Fruit fly (Drosophila melanogaster) whole organism, embryonic: ENCODE data around the gene Dic2.

Experiments used
- B-H2 ChIP-seq: fragments of 200-800 bp; sonication (Bioruptor generic); optimal IDR thresholded peaks from 2 replicates; lab custom pipeline; 2018; ENCODE audit warnings: missing biosample characterization, mild to moderate bottlenecking, missing genetic modification characterization
- Bdp1 ChIP-seq: fragments of 200-800 bp; sonication (Bioruptor generic); optimal IDR thresholded peaks from 3 replicates; lab custom pipeline; 2016; ENCODE audit warnings: missing biosample characterization, missing genetic modification characterization
- CG10321 ChIP-seq: fragments of 200-800 bp; sonication (Bioruptor generic); IDR thresholded peaks from 2 replicates; pipeline ENCODE4 v1.3.6; 2022; ENCODE audit warnings: missing biosample characterization, missing genetic modification characterization
- CG10654 ChIP-seq: fragments of 200-800 bp; sonication (Bioruptor generic); optimal IDR thresholded peaks from 2 replicates; lab custom pipeline; 2016; ENCODE audit warnings: missing biosample characterization, missing genetic modification characterization
- CG10959 ChIP-seq: fragments of 200-800 bp; sonication (Bioruptor generic); IDR thresholded peaks from 2 replicates; pipeline ENCODE4 v1.3.6; 2022; ENCODE audit warnings: missing biosample characterization, missing genetic modification characterization
- CG11398 ChIP-seq: fragments of 200-800 bp; sonication (Bioruptor generic); optimal IDR thresholded peaks from 2 replicates; lab custom pipeline; 2016; ENCODE audit warnings: missing biosample characterization, missing genetic modification characterization
- CG13424 ChIP-seq: fragments of 200-800 bp; sonication (Bioruptor generic); optimal IDR thresholded peaks from 2 replicates; lab custom pipeline; 2019; ENCODE audit warnings: missing biosample characterization, mild to moderate bottlenecking, missing genetic modification characterization, moderate library complexity
- CG13624 ChIP-seq: fragments of 200-800 bp; sonication (Bioruptor generic); optimal IDR thresholded peaks from 2 replicates; lab custom pipeline; 2016; ENCODE audit warnings: missing biosample characterization, missing genetic modification characterization
- CG1529 ChIP-seq: fragments of 200-800 bp; sonication (Bioruptor generic); optimal IDR thresholded peaks from 3 replicates; lab custom pipeline; 2018; ENCODE audit warnings: missing biosample characterization, missing genetic modification characterization
- CG1792 ChIP-seq: fragments of 200-800 bp; sonication (Bioruptor generic); optimal IDR thresholded peaks from 2 replicates; lab custom pipeline; 2016; ENCODE audit warnings: missing biosample characterization, missing genetic modification characterization
- CG2199 ChIP-seq: fragments of 200-800 bp; sonication (Bioruptor generic); IDR thresholded peaks from 3 replicates; pipeline ENCODE4 v1.3.6; 2022; ENCODE audit warnings: missing biosample characterization, missing genetic modification characterization
- CG30403 ChIP-seq: fragments of 200-800 bp; sonication (Bioruptor generic); optimal IDR thresholded peaks from 3 replicates; lab custom pipeline; 2016; ENCODE audit warnings: missing biosample characterization, missing genetic modification characterization
- CG30431 ChIP-seq: fragments of 200-800 bp; sonication (Bioruptor generic); optimal IDR thresholded peaks from 2 replicates; lab custom pipeline; 2017; ENCODE audit warnings: missing biosample characterization, missing genetic modification characterization
- CG3065 ChIP-seq: fragments of 200-800 bp; sonication (Bioruptor generic); optimal IDR thresholded peaks from 2 replicates; lab custom pipeline; 2016; ENCODE audit warnings: missing biosample characterization, missing genetic modification characterization
- CG32532 ChIP-seq: fragments of 200-800 bp; sonication (Bioruptor generic); IDR thresholded peaks from 2 replicates; pipeline ENCODE4 v1.3.6; 2022; ENCODE audit warnings: missing biosample characterization, missing genetic modification characterization
- CG3838 ChIP-seq: fragments of 200-800 bp; sonication (Bioruptor generic); optimal IDR thresholded peaks from 3 replicates; lab custom pipeline; 2016; ENCODE audit warnings: missing biosample characterization, missing genetic modification characterization
- CG5180 ChIP-seq: fragments of 200-800 bp; sonication (Bioruptor generic); optimal IDR thresholded peaks from 3 replicates; lab custom pipeline; 2017; ENCODE audit warnings: missing biosample characterization, missing genetic modification characterization, mild to moderate bottlenecking, moderate library complexity, missing genetic modification reagents
- CG7839 ChIP-seq: fragments of 200-800 bp; sonication (Bioruptor generic); optimal IDR thresholded peaks from 3 replicates; lab custom pipeline; 2018; ENCODE audit warnings: missing biosample characterization, mild to moderate bottlenecking, missing genetic modification characterization, moderate library complexity
- CG9437 ChIP-seq: fragments of 200-800 bp; sonication (Bioruptor generic); optimal IDR thresholded peaks from 2 replicates; lab custom pipeline; 2018; ENCODE audit warnings: missing biosample characterization, mild to moderate bottlenecking, missing genetic modification characterization
- CoRest ChIP-seq: fragments of 200-800 bp; sonication (Bioruptor generic); optimal IDR thresholded peaks from 3 replicates; lab custom pipeline; 2018; ENCODE audit warnings: missing biosample characterization, mild to moderate bottlenecking, missing genetic modification characterization, moderate library complexity
- Dfd ChIP-seq, 2 experiments: fragments of >200 bp; optimal IDR thresholded peaks; 2 replicates each; lab custom pipeline; 2017; ENCODE audit warnings: missing biosample characterization in 2 of 2, missing genetic modification characterization in 2 of 2
- Doc2 ChIP-seq: fragments of 200-800 bp; sonication (Bioruptor generic); IDR thresholded peaks from 2 replicates; pipeline ENCODE4 v1.3.6; 2022; ENCODE audit warnings: missing biosample characterization, missing genetic modification characterization
- Ets97D ChIP-seq: fragments of 200-800 bp; sonication (Bioruptor generic); optimal IDR thresholded peaks from 3 replicates; lab custom pipeline; 2016; ENCODE audit warnings: missing biosample characterization, missing genetic modification characterization
- Hr39 ChIP-seq: fragments of >200 bp; optimal IDR thresholded peaks from 2 replicates; lab custom pipeline; 2017
- Hr78 ChIP-seq, 2 experiments: fragments of 200-800 bp in 1 of 2; fragments of >200 bp in 1 of 2; sonication (Bioruptor generic) in 1 of 2; optimal IDR thresholded peaks; 2 replicates each; lab custom pipeline; 2017 to 2019; ENCODE audit warnings: missing biosample characterization in 2 of 2, missing genetic modification characterization in 2 of 2, mild to moderate bottlenecking in 1 of 2, moderate library complexity in 1 of 2
- Jarid2 ChIP-seq: fragments of 200-800 bp; sonication (Bioruptor generic); optimal IDR thresholded peaks from 3 replicates; lab custom pipeline; 2017; ENCODE audit warnings: mild to moderate bottlenecking, missing biosample characterization, missing genetic modification reagents, missing genetic modification characterization
- Lhr ChIP-seq: fragments of 200-800 bp; sonication (Bioruptor generic); optimal IDR thresholded peaks from 3 replicates; lab custom pipeline; 2017; ENCODE audit warnings: mild to moderate bottlenecking, missing biosample characterization, missing genetic modification reagents, missing genetic modification characterization
- Mad ChIP-seq: fragments of 200-800 bp; sonication (Bioruptor generic); optimal IDR thresholded peaks from 2 replicates; lab custom pipeline; 2016; ENCODE audit warnings: missing biosample characterization, missing genetic modification characterization
- Mes4 ChIP-seq: fragments of 200-800 bp; sonication (Bioruptor generic); optimal IDR thresholded peaks from 2 replicates; lab custom pipeline; 2016; ENCODE audit warnings: missing biosample characterization, missing genetic modification characterization
- NK7.1 ChIP-seq: fragments of 200-800 bp; sonication (Bioruptor generic); optimal IDR thresholded peaks from 3 replicates; lab custom pipeline; 2016; ENCODE audit warnings: missing biosample characterization, missing genetic modification characterization
- PHDP ChIP-seq: fragments of 200-800 bp; sonication (Bioruptor generic); optimal IDR thresholded peaks from 3 replicates; lab custom pipeline; 2018; ENCODE audit warnings: missing biosample characterization, mild to moderate bottlenecking, missing genetic modification characterization, moderate library complexity
- Pdp1 ChIP-seq, 2 experiments: fragments of 200-800 bp; sonication (Bioruptor generic); optimal IDR thresholded peaks; 3 replicates each; lab custom pipeline; 2016; ENCODE audit warnings: missing biosample characterization in 2 of 2, missing genetic modification characterization in 2 of 2, mild to moderate bottlenecking in 1 of 2, moderate library complexity in 1 of 2
- Six4 ChIP-seq: fragments of 200-800 bp; sonication (Bioruptor generic); optimal IDR thresholded peaks from 2 replicates; lab custom pipeline; 2016; ENCODE audit warnings: missing biosample characterization, missing genetic modification characterization
- Taf1 ChIP-seq: fragments of 200-800 bp; sonication (Bioruptor generic); IDR thresholded peaks from 2 replicates; pipeline ENCODE4 v1.3.6; 2022; ENCODE audit warnings: missing biosample characterization, missing genetic modification characterization
- az2 ChIP-seq: fragments of 200-800 bp; sonication (Bioruptor generic); optimal IDR thresholded peaks from 3 replicates; lab custom pipeline; 2016; ENCODE audit warnings: missing biosample characterization, missing genetic modification characterization
- bowl ChIP-seq: fragments of 200-800 bp; sonication (Bioruptor generic); IDR thresholded peaks from 2 replicates; pipeline ENCODE4 v1.3.6; 2022; ENCODE audit warnings: missing biosample characterization, missing genetic modification characterization
- cas ChIP-seq: fragments of 200-800 bp; sonication (Bioruptor generic); IDR thresholded peaks from 2 replicates; pipeline ENCODE4 v1.3.6; 2022; ENCODE audit warnings: missing biosample characterization, missing genetic modification characterization
- crc ChIP-seq: fragments of 200-800 bp; sonication (Bioruptor generic); optimal IDR thresholded peaks from 2 replicates; lab custom pipeline; 2016; ENCODE audit warnings: missing biosample characterization, missing genetic modification characterization
- da ChIP-seq: fragments of 200-800 bp; sonication (Bioruptor generic); optimal IDR thresholded peaks from 2 replicates; lab custom pipeline; 2016; ENCODE audit warnings: missing biosample characterization, missing genetic modification characterization
- dan ChIP-seq: fragments of 200-800 bp; sonication (Bioruptor generic); IDR thresholded peaks from 2 replicates; pipeline ENCODE4 v1.3.6; 2022; ENCODE audit warnings: missing biosample characterization, missing genetic modification characterization
- dm ChIP-seq: fragments of 200-800 bp; sonication (Bioruptor generic); optimal IDR thresholded peaks from 3 replicates; lab custom pipeline; 2016; ENCODE audit warnings: missing biosample characterization, missing genetic modification characterization
- gro ChIP-seq: fragments of 200-800 bp; sonication (Bioruptor generic); optimal IDR thresholded peaks from 2 replicates; lab custom pipeline; 2016; ENCODE audit warnings: missing biosample characterization, missing genetic modification characterization
- gsb ChIP-seq: fragments of 200-800 bp; sonication (Bioruptor generic); IDR thresholded peaks from 2 replicates; pipeline ENCODE4 v1.3.6; 2022; ENCODE audit warnings: missing biosample characterization, missing genetic modification characterization
- insv ChIP-seq, 2 experiments: fragments of 200-800 bp; sonication (Bioruptor generic); optimal IDR thresholded peaks; 3 replicates each; lab custom pipeline; 2016 to 2018; ENCODE audit warnings: missing biosample characterization in 2 of 2, missing genetic modification characterization in 2 of 2
- luna ChIP-seq: fragments of 200-800 bp; sonication (Bioruptor generic); optimal IDR thresholded peaks from 2 replicates; lab custom pipeline; 2016; ENCODE audit warnings: missing biosample characterization, missing genetic modification characterization
- org-1 ChIP-seq: fragments of 200-800 bp; sonication (Bioruptor generic); optimal IDR thresholded peaks from 2 replicates; lab custom pipeline; 2017; ENCODE audit warnings: missing biosample characterization, missing genetic modification characterization
- row ChIP-seq: fragments of 200-800 bp; sonication (Bioruptor generic); IDR thresholded peaks from 3 replicates; pipeline ENCODE4 v1.3.6; 2022; ENCODE audit warnings: missing biosample characterization, missing genetic modification characterization
- slp2 ChIP-seq: fragments of 200-800 bp; sonication (Bioruptor generic); optimal IDR thresholded peaks from 2 replicates; lab custom pipeline; 2016; ENCODE audit warnings: missing biosample characterization, missing genetic modification characterization
- tna ChIP-seq: fragments of 200-800 bp; sonication (Bioruptor generic); IDR thresholded peaks from 2 replicates; pipeline ENCODE4 v1.3.6; 2022; ENCODE audit warnings: missing biosample characterization, missing genetic modification characterization; ENCODE audit not compliant: partially characterized antibody
- wor ChIP-seq: fragments of 200-800 bp; sonication (Bioruptor generic); IDR thresholded peaks from 2 replicates; pipeline ENCODE4 v1.3.6; 2022; ENCODE audit warnings: missing biosample characterization, missing genetic modification characterization

Dic2 gene

dm6 chr3R:20549855-20550603, 48.8 kb upstream of the Dic2 start (continued):
- TF ChIP-seq Mes4 (GFP tag; lab: Kevin White, UChicago) (peak; percentile 16), Lhr (GFP tag; lab: Kevin White, UChicago) (peak; percentile 65), gsb (GFP tag; lab: Robert Waterston, UW) (peak; percentile 84), row (GFP tag; lab: Robert Waterston, UW) (peak; percentile 97), CG2199 (GFP tag; lab: Robert Waterston, UW) (no peak; the same call in 2 of the 3 replicates), CG1529 (GFP tag; lab: Kevin White, UChicago) (peak; percentile 77), gro (peak; percentile 24), Doc2 (0 out of 2 replicates have a peak, but pooled peaks have one; percentile 6), Hr39 (lab: Kevin White, UChicago) (no peak), CG10654 (GFP tag; lab: Kevin White, UChicago) (peak; percentile 84), CG11398 (GFP tag; lab: Kevin White, UChicago) (no peak), crc (GFP tag; lab: Kevin White, UChicago) (no peak), Dfd (GFP tag; optimal IDR thresholded peaks at IDR 0.05; lab: Kevin White, UChicago) (no peak), CG1792 (GFP tag; lab: Kevin White, UChicago) (no peak), Ets97D (GFP tag; lab: Kevin White, UChicago) (peak; percentile 8), dm (GFP tag; lab: Kevin White, UChicago) (no peak), Bdp1 (GFP tag; lab: Kevin White, UChicago) (peak; percentile 23), CG30431 (GFP tag; lab: Kevin White, UChicago) (peak; percentile 80), org-1 (GFP tag; lab: Kevin White, UChicago) (peak; percentile 72), CG10959 (GFP tag; lab: Robert Waterston, UW) (peak; percentile 82), bowl (GFP tag; lab: Robert Waterston, UW) (0 out of 2 replicates have a peak, but pooled peaks have one; percentile 42), CoRest (tag; lab: Kevin White, UChicago) (peak; percentile 90), CG32532 (peak; percentile 85), insv (GFP tag; optimal IDR thresholded peaks at IDR 0.05; lab: Kevin White, UChicago) (no peak), CG3838 (peak; percentile 41), PHDP (peak; percentile 88), slp2 (GFP tag; lab: Kevin White, UChicago) (no peak), CG13624 (GFP tag; lab: Kevin White, UChicago) (no peak), CG13424 (peak; percentile 90), da (GFP tag; lab: Kevin White, UChicago) (no peak), Pdp1 (GFP tag; optimal IDR thresholded peaks at IDR 0.05; lab: Kevin White, UChicago) (peak in 1 of 2 experiments; percentile 63), az2 (GFP tag; lab: Kevin White, UChicago) (peak; percentile 85), CG30403 (peak; percentile 81), CG3065 (GFP tag; lab: Kevin White, UChicago) (peak; percentile 56), wor (GFP tag; lab: Robert Waterston, UW) (peak; percentile 77), tna (GFP tag; lab: Robert Waterston, UW) (no peak), dan (GFP tag; lab: Robert Waterston, UW) (peak; percentile 62; the same call in 1 of the 2 replicates), Taf1 (GFP tag; lab: Robert Waterston, UW) (peak; percentile 48; the same call in 1 of the 2 replicates), B-H2 (GFP tag; lab: Kevin White, UChicago) (peak; percentile 74), NK7.1 (GFP tag; lab: Kevin White, UChicago) (no peak), cas (GFP tag; lab: Robert Waterston, UW) (peak; percentile 25; the same call in 1 of the 2 replicates), CG7839 (tag; lab: Kevin White, UChicago) (peak; percentile 90), Jarid2 (peak; percentile 15), CG10321 (GFP tag; lab: Robert Waterston, UW) (peak; percentile 54), CG9437 (peak; percentile 71), CG5180 (peak; percentile 89), luna (no peak), Mad (peak; percentile 46), Six4 (GFP tag; lab: Kevin White, UChicago) (peak; percentile 73), Hr78 (GFP tag; optimal IDR thresholded peaks at IDR 0.05; lab: Kevin White, UChicago) (peak in 1 of 2 experiments; percentile 58)
